Worm (Caenorhabditis elegans) whole organism, L4/young adult: ENCODE measurements around the gene hyls-1.
A peak's percentile ranks its signal among the peaks of the same experiment; 100 is the strongest.

Source experiments
- W03F9.2 ChIP-seq: fragments of 150-350 bp; optimal IDR thresholded peaks from 2 replicates; lab custom pipeline; 2014; ENCODE audit warnings: missing biosample characterization, missing genetic modification characterization
- dao-5 ChIP-seq: sonication (generic microtip); optimal IDR thresholded peaks from 2 replicates; lab custom pipeline; 2016; ENCODE audit warnings: missing genotype, missing genetic modification characterization, moderate library complexity, missing compliant biosample characterization
- him-1 ChIP-seq: sonication (generic microtip); optimal IDR thresholded peaks from 2 replicates; lab custom pipeline; 2016; ENCODE audit warnings: missing genotype, missing genetic modification reagents, missing genetic modification characterization, missing compliant biosample characterization

Gene hyls-1

DNA sequence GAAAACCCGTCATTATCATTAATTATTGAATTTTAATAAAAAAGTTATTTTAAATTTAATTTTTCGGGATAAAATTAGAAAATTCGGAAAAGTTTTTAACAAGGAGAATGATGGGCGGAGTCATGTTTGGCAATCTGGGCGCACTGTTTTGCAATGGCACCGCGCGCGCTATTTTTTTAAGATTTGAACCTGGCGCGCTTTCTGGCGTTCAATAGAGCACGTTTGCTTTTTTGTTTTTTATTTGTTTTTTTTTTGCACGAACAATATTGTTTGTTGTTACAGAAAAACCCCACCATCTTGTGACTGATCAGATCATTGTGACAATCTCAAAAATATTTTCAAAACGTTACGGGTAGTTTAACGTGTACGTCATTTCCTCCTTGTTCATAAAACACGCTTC, at the start of gene hyls-1:
hyls-1 (plus strand) TSS at position 249 of the 400 bp plus-strand sequence.
- TF ChIP-seq W03F9.2 (peak; percentile 88), dao-5 (tag; lab: Kevin White, UChicago) (no peak)

DNA sequence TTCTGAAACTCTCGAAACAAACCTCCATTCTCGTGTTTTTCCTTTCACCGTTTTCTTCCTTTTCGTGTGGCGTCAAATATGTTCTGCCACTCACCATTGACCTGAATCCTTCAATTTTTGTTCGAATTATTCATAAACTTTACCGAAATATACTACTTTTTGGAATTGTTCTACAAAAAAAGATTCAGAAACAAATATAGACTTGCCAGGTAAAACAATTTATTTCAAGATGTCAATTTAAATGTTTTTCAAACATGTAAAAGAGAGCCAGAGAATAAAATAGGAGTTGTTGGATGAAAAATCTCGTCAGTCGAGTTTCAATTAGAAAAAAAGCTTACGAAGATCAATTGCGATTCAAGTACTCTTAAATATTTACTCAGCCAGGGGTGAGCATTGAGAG, 43.6 kb upstream of the hyls-1 start, which contains the start of gene F09G2.8:
F09G2.8 (minus strand) TSS at position 101 of the 400 bp plus-strand sequence.
- TF ChIP-seq W03F9.2 (no peak), dao-5 (tag; lab: Kevin White, UChicago) (no peak), him-1 (no peak)

ce11 chrV:7194818-7195217, 42.4 kb upstream of the hyls-1 start:
- TF ChIP-seq dao-5 (tag; lab: Kevin White, UChicago) (no peak), him-1 (no peak), W03F9.2 (no peak)

DNA sequence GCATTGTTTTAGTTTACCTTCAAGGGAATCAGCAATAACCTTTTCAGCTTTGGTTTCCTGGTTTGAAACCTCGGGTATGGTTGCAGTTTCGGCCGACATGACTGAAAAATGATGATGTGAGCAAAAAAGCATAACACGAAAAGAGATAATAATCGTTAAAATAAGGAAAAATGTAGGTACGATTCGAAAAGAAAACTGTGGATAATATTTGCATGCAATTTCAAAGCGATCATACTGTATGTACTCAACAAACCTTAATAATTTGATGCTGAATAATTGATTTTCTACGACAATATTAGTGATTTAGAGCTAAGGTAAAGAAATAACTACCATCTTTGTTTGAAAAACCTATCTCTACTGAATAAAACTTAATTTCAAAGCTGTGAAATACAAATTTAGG, 41.1 kb upstream of the hyls-1 start, which contains the start of gene attf-2:
attf-2 (minus strand) TSS at position 101 of the 400 bp plus-strand sequence.
- no peak for TF ChIP-seq dao-5 (tag; lab: Kevin White, UChicago)
- no peak for TF ChIP-seq W03F9.2
- TF ChIP-seq him-1 = no peak

DNA sequence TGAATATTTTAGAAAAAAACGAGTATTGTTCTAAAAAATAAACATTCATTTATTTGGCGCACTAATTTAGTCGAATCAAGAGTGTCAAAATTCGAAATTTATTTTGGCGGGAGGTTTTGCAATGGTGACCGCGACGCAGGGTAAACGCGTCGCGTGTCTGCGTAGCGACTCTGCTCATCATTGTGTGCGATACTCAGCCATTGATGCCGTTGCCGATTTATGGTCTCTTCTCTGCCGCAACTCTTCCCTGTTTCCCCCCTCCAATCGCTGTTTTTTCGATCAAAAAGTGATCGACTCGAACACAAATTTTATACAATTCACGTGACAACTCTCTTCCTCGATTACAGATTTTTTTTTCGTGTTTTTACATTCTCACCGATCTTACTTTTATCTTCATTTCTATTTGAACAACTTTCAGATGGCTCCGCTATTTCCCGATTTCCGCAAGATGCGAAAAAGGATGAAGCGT, 40.6 kb upstream of the hyls-1 start, which contains the start of gene F09G2.2:
F09G2.2 (plus strand) TSS at position 419 of the 469 bp plus-strand sequence.
- TF ChIP-seq dao-5 (tag; lab: Kevin White, UChicago) = no peak
- peak; percentile 93 for TF ChIP-seq W03F9.2
- TF ChIP-seq him-1 = peak; percentile 52

ce11 chrV:7197036-7197435, 40.1 kb upstream of the hyls-1 start:
- TF ChIP-seq him-1 = no peak

DNA sequence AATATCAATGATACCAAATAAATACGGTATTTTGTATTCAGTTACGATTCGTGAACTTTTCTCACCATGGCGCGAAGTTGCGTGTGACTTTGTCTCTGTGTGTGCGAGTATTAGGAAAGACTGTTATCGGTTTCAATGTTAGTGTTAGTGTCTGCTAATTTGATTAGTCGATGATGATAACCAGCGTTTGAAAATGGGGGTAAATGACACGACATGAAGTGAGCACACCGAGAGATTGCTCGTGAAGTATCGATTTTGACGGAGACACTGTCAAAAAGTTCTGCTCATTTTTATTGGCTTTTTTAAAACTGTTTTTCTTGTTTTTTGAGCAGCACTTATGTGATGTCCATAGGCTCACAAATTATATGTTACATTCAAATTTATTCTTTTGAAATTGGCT, 38.8 kb upstream of the hyls-1 start:
- TF ChIP-seq him-1 = no peak
- no peak for TF ChIP-seq dao-5 (tag; lab: Kevin White, UChicago)
- TF ChIP-seq W03F9.2 = no peak

DNA sequence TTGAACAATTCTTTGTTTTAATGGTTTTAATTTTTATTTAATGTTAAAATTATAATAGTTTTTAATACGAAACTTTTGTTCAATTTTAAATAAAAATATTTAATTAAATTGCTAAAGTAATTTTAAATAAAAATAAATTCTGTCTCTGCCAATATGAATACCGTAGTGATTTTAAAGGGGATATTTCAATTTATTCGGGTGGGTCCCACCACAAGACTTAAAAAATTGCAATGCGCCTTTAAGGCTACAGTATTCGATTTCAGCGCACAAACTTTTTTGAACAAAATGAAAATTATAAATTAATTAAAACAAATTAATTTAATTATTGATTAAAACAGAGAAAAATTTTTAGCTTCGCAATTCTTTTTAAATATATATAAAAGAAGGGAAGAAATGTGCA, 38.1 kb upstream of the hyls-1 start:
- TF ChIP-seq W03F9.2 (no peak), dao-5 (tag; lab: Kevin White, UChicago) (no peak), him-1 (no peak)

DNA sequence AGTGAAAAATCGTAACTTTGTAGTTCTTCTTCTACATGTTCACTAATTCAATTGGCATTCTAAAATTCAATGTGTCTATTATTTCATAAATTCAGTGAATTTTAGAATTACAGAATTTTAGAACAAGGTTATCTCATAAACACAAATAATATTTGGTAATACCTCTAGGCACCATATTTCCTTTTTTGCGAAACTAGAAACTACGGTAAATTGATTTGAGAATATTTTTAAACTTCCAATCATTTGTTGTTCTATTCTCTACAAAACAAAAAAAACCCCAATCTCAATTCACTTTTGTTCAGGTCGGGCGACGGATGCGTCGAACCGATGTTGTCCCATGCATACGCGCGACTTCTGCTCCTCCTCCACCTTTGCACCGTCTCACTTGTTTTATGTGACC, 37.2 kb upstream of the hyls-1 start, which contains the start of gene F09G2.1:
F09G2.1 (plus strand) TSS at position 301 of the 400 bp plus-strand sequence.
- TF ChIP-seq him-1 (no peak), dao-5 (tag; lab: Kevin White, UChicago) (no peak), W03F9.2 (no peak)

- no peak for TF ChIP-seq him-1
- TF ChIP-seq W03F9.2 = no peak
- no peak for TF ChIP-seq dao-5 (tag; lab: Kevin White, UChicago)
These were observed 35.8 kb upstream of the hyls-1 start for ce11 chrV:7201353-7201752.

- TF ChIP-seq W03F9.2 (no peak), dao-5 (tag; lab: Kevin White, UChicago) (no peak), him-1 (no peak)
These were observed 28.2 kb upstream of the hyls-1 start for ce11 chrV:7209001-7209400.

ce11 chrV:7214802-7215201, 22.4 kb upstream of the hyls-1 start, which contains the start of gene soap-1:
Gene soap-1 (minus strand): TSS chrV:7214902.
- TF ChIP-seq W03F9.2 (no peak), him-1 (no peak), dao-5 (tag; lab: Kevin White, UChicago) (no peak)

DNA sequence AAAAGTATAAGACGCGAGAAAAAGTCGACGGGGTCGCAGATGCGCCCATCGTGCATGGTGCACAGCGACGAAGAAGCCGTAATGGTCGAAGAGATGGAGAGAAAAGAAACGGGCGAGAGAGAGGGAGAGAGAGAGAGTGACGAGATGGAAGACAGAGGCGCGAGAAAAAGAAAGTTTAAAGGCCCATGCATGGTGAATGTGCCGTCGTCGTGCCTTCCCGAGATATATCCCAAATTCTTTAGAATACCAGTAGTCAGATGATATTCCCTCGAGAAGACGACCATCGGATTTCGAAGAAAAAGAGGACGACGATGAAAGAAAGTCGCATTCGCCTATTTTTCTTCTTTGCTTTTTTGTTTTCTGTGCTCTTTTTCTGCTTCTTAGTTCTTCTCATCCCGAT, 21.2 kb upstream of the hyls-1 start:
- peak; percentile 24 for TF ChIP-seq him-1
- TF ChIP-seq dao-5 (tag; lab: Kevin White, UChicago) = no peak

ce11 chrV:7218988-7219387, 18.2 kb upstream of the hyls-1 start, which contains the start of gene C13F10.5:
Gene C13F10.5 (minus strand): TSS chrV:7219088.
- TF ChIP-seq dao-5 (tag; lab: Kevin White, UChicago) (no peak), W03F9.2 (no peak), him-1 (no peak)

DNA sequence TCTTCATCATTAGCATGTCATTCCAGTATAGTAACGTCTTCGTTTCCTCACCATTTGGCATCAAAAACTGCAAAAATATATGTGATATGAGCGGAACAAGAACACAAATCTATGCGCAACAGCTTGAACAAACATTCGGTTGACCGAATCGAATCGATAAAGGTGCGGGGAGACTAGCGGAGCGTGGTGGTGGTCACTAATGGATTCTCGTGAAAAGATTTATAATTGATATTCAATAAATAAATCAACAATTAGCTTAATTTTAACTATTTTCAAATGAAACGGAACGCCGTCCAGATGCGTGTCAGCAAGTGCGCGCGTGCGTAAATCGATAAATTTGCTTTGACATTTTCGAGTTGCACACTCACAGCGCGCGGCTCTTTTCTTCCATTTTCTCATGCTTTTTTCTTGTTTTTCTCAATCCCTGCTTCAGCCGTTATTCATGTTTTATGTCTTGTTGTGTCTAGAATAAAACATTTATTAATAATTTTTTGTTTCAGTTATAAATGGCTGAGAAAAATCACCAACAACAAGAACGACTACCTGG, 16.1 kb upstream of the hyls-1 start, which contains the start of the genes C13F10.8, C13F10.6 and kxd-1:
C13F10.8 (minus strand) TSS at position 51 of the 547 bp plus-strand sequence.
C13F10.6 (minus strand) TSS at position 67 of the 547 bp plus-strand sequence.
kxd-1 (plus strand) TSS at position 497 of the 547 bp plus-strand sequence.
- TF ChIP-seq W03F9.2 (no peak), him-1 (no peak), dao-5 (tag; lab: Kevin White, UChicago) (no peak)
